Worm (Caenorhabditis elegans) whole organism, L3 larva: ENCODE data around the gene pacl-1.
A peak's percentile ranks its signal among the peaks of the same experiment; 100 is the strongest.

ENCODE experiments used
- nhr-76 ChIP-seq: fragments of 150-350 bp; sonication (generic microtip); optimal IDR thresholded peaks from 5 replicates; lab custom pipeline; 2014; ENCODE audit warnings: missing biosample characterization, missing genetic modification characterization
- snpc-4 ChIP-seq: fragments of 150-350 bp; optimal IDR thresholded peaks from 2 replicates; lab custom pipeline; 2014; ENCODE audit warnings: missing biosample characterization, missing genetic modification characterization
- ztf-11 ChIP-seq: fragments of 150-350 bp; optimal IDR thresholded peaks from 2 replicates; lab custom pipeline; 2014; ENCODE audit warnings: missing biosample characterization, missing genetic modification characterization

The pacl-1 gene

DNA sequence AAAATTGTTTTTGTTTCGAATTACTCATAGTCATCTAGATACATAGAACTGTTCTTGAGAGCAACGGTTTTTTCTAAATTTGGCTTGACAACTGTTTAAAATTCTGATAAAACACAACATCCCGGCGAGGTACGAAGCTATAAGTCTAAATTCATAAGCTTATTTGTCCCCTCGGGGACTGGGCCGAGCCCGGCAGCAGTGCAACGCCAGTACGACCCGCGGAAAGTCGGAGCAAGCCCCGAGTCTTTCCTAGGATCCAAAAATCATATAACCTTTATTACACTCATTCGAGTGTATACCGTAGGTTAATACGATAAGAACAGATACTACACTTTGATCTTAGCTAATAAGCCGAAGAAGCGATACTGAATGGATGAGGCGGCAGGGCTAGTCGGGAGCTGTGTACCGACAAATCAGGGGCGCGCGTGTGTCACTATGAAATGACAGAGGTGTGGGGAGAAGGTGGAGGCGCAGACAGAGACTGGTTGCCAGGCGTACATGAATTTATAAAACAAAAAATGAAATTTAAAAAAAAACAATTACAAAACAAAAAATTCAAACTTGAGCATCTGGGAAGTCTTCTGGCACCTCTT lies 49.6 kb downstream of the pacl-1 start:
- TF ChIP-seq ztf-11 (tag; lab: Kevin White, UChicago) (no peak), snpc-4 (peak; percentile 22)
- TF ChIP-seq, all 47 proteins: peak for 1

DNA sequence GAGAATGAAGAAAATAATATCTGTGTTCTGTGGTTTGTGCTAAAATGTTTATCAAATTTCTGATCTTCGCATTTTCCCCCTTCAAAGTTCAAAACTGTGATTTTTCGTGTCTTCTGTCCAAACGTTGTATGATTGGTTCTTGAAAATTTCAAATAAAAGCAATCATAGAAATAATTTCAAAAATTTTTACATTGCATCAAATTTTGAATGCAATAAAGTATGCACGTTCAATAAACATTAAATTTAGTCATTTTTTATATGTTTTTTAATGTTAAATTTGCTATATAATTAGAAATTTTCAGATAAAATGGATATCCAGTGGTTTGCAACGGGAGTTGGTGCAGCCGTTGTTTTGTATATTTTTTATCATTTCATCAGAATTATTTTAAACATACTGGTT lies 51.2 kb downstream of the pacl-1 start, which contains the start of gene stdh-2:
TSS of gene stdh-2 (plus strand) at position 301 of the 400 bp plus-strand sequence.
- TF ChIP-seq nhr-76 (tag; lab: Kevin White, UChicago) = no peak
